Worm (Caenorhabditis elegans): ENCODE results near the gene twk-13.

DNA sequence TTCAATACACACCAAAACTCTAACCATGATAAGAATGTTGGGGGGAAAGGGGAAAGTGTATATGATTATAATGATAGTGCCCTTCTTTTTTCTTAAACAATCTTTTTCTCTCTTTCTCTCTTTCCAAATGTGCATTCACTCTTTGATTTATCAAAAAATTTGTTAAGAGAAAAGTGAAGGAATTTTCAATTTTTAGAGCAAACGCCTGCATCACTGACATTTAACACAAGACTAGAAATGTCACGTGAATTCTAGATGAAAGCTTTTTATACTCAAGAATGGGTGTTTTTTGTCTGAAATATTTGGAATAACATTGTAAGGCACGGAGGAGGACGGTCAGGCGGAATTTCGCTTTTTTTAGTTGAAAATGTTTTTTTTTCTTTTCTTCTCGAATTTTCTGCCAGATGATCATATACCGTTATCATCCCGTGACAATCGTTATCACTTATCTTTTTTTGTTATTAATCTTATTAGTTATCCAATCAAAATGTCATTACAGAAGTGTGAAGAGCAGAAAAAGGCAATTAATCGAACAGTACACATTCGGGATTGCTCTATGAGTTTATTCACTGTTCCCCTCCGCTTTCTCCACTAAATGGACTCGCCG, 35.7 kb downstream of the twk-13 start, which contains the start of the genes frm-7 and F55C5.17:
- no peak for TF ChIP-seq lag-1 (GFP tag; IDR thresholded peaks at IDR 0.05)
- no peak for TF ChIP-seq K12H6.12 (tag; optimal IDR thresholded peaks at IDR 0.05)
- TF ChIP-seq unc-62 (GFP tag; optimal IDR thresholded peaks at IDR 0.05): no peak
- TF ChIP-seq lsy-27 (tag; optimal IDR thresholded peaks at IDR 0.05; ENCODE audit: borderline replicate concordance, insufficient read depth): no peak
- no peak for TF ChIP-seq nhr-120 (GFP tag; IDR thresholded peaks at IDR 0.05)
